Worm (Caenorhabditis elegans) whole organism, early embryonic: ENCODE measurements around the gene C56G3.2.
A peak's percentile ranks its signal among the peaks of the same experiment; 100 is the strongest.
"Not testable (repeated sequence)": the region's sequence is repeated elsewhere in the genome, so short reads cannot be mapped to it uniquely, and the experiment has no call there.

ENCODE experiments used
- B0310.2 ChIP-seq: sonication (generic microtip); optimal IDR thresholded peaks from 2 replicates; lab custom pipeline; 2016; ENCODE audit warnings: mild to moderate bottlenecking, missing genetic modification characterization, missing compliant biosample characterization
- F13C5.2 ChIP-seq: sonication (generic microtip); optimal IDR thresholded peaks from 2 replicates; lab custom pipeline; 2017; ENCODE audit warnings: mild to moderate bottlenecking, missing genetic modification characterization, inconsistent platforms, missing compliant biosample characterization
- aly-1 ChIP-seq: sonication (generic microtip); optimal IDR thresholded peaks from 2 replicates; lab custom pipeline; 2016; ENCODE audit warnings: missing genetic modification characterization, missing compliant biosample characterization
- ama-1 ChIP-seq: fragments of 150-350 bp; optimal IDR thresholded peaks from 2 replicates; lab custom pipeline; 2014
- ceh-13 ChIP-seq: fragments of 200-800 bp; sonication (Bioruptor generic); optimal IDR thresholded peaks from 2 replicates; lab custom pipeline; 2018; ENCODE audit warnings: mild to moderate bottlenecking, missing genetic modification characterization, missing compliant biosample characterization
- ceh-36 ChIP-seq: sonication (generic microtip); optimal IDR thresholded peaks from 2 replicates; lab custom pipeline; 2016; ENCODE audit warnings: missing genetic modification characterization, inconsistent platforms, missing compliant biosample characterization
- ets-7 ChIP-seq: sonication (generic microtip); optimal IDR thresholded peaks from 2 replicates; lab custom pipeline; 2016; ENCODE audit warnings: missing genotype, missing genetic modification characterization, missing compliant biosample characterization
- flt-1 ChIP-seq: fragments of 200-800 bp; sonication (Bioruptor generic); IDR thresholded peaks from 2 replicates; pipeline ENCODE4 v1.3.6; 2022; ENCODE audit warnings: missing genetic modification characterization, missing compliant biosample characterization
- hmbx-1 ChIP-seq: sonication (generic microtip); optimal IDR thresholded peaks from 2 replicates; lab custom pipeline; 2016; ENCODE audit warnings: mild to moderate bottlenecking, missing genetic modification characterization, missing compliant biosample characterization
- hmg-4 ChIP-seq: fragments of 200-800 bp; sonication (Bioruptor generic); optimal IDR thresholded peaks from 2 replicates; lab custom pipeline; 2018; ENCODE audit warnings: mild to moderate bottlenecking, missing genetic modification characterization, missing compliant biosample characterization
- hnd-1 ChIP-seq: sonication (generic microtip); optimal IDR thresholded peaks from 2 replicates; lab custom pipeline; 2016; ENCODE audit warnings: missing genetic modification characterization, missing compliant biosample characterization
- pes-1 ChIP-seq: fragments of 200-800 bp; sonication (Bioruptor generic); IDR thresholded peaks from 2 replicates; pipeline ENCODE4 v1.3.6; 2022; ENCODE audit warnings: missing genetic modification reagents, missing genetic modification characterization, missing compliant biosample characterization
- scrt-1 ChIP-seq: fragments of 200-800 bp; sonication (Bioruptor generic); IDR thresholded peaks from 2 replicates; pipeline ENCODE4 v1.3.6; 2022; ENCODE audit warnings: missing genetic modification characterization, missing compliant biosample characterization
- sea-1 ChIP-seq: fragments of 200-800 bp; sonication (Bioruptor generic); conservative IDR thresholded peaks from 2 replicates; pipeline ENCODE4 v1.3.6; 2022; ENCODE audit warnings: missing genetic modification characterization, missing compliant biosample characterization
- tbx-11 ChIP-seq: fragments of 200-800 bp; sonication (Bioruptor generic); IDR thresholded peaks from 2 replicates; pipeline ENCODE4 v1.3.6; 2022; ENCODE audit warnings: missing genetic modification characterization, missing compliant biosample characterization
- tbx-37 ChIP-seq: fragments of 200-800 bp; sonication (Bioruptor generic); conservative IDR thresholded peaks from 2 replicates; pipeline ENCODE4 v1.3.6; 2022; ENCODE audit warnings: missing genetic modification reagents, missing genetic modification characterization, missing compliant biosample characterization
- tra-4 ChIP-seq: sonication (generic microtip); optimal IDR thresholded peaks from 2 replicates; lab custom pipeline; 2017; ENCODE audit warnings: missing genetic modification characterization, missing compliant biosample characterization

The C56G3.2 gene

ce11 chrX:7365267-7365666 is at the start of gene C56G3.2:
Gene C56G3.2, plus strand, starts transcription at chrX:7365567.
- TF ChIP-seq hmg-4 (GFP tag; lab: Kevin White, UChicago); aly-1 (tag; lab: Kevin White, UChicago); sea-1: not testable (repeated sequence)

DNA sequence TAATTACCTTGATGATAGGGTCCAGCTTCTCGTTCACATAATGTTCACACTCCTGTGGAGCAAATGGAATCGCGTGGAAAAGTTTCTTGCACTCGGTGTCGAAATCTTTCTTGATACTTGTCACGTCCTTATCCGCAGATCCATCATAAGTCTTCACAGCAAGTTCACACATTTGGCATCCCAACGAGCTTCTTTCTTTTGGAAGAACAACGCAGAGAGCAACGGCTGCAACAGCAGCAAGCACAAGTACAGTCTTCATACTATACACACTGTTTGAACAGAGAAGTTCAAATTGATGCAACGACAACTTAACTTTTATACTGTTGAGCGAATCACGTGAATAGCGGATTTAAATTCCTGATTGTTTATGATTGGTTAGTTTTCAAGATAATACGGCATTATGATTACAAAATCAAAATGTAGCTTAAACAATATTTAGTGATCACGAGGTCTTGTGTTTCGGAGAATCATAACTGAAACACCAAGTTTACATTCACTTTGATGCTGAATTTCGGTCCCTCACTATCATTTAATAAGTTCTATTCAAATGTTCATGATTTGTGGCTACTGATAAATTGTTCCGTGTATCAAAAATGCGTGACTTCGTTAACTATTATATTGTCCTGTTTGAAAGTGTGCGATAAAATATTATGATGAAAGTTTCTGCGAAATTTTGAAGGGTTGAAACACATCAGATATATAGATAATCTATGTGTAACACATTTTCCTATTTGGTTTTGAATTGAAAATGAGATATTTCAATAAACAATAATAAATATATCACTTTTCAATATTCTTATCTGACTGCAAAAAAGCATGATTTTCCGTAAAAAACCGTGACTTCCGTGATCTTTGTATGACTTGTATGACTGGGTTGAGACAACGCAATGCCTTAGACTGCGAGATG is 48.6 kb upstream of the C56G3.2 start, which contains the start of the genes spp-2 and spp-6:
Gene spp-2 (minus strand): TSS at position 334 of the 907 bp plus-strand sequence.
Gene spp-6 (plus strand): TSS at position 857 of the 907 bp plus-strand sequence.
- TF ChIP-seq B0310.2 (no peak), flt-1 (GFP tag; lab: Robert Waterston, UW) (no peak), aly-1 (tag; lab: Kevin White, UChicago) (no peak), sea-1 (no peak), hnd-1 (tag; lab: Kevin White, UChicago) (no peak)

ce11 chrX:7318639-7319038 is 46.7 kb upstream of the C56G3.2 start, which contains the start of gene spp-4:
Gene spp-4, minus strand, starts transcription at chrX:7318756.
- TF ChIP-seq tbx-37 (GFP tag; lab: Robert Waterston, UW) (no peak), ets-7 (tag; lab: Kevin White, UChicago) (no peak), ama-1 (lab: Kevin White, UChicago) (no peak), ceh-36 (tag; lab: Kevin White, UChicago) (no peak), hmg-4 (GFP tag; lab: Kevin White, UChicago) (no peak), aly-1 (tag; lab: Kevin White, UChicago) (no peak), scrt-1 (GFP tag; lab: Robert Waterston, UW) (no peak), pes-1 (GFP tag; lab: Robert Waterston, UW) (no peak), hmbx-1 (tag; lab: Kevin White, UChicago) (no peak), tbx-11 (GFP tag; lab: Robert Waterston, UW) (no peak), F13C5.2 (tag; lab: Kevin White, UChicago) (no peak), tra-4 (no peak), ceh-13 (GFP tag; lab: Kevin White, UChicago) (no peak)

ce11 chrX:7320115-7320711 is 45.2 kb upstream of the C56G3.2 start, which contains the start of gene spp-5:
Gene spp-5, minus strand, starts transcription at chrX:7320354.
- TF ChIP-seq aly-1 (tag; lab: Kevin White, UChicago) (no peak), hnd-1 (tag; lab: Kevin White, UChicago) (no peak), ceh-36 (tag; lab: Kevin White, UChicago) (no peak), ets-7 (tag; lab: Kevin White, UChicago) (no peak), tbx-37 (GFP tag; lab: Robert Waterston, UW) (no peak), flt-1 (GFP tag; lab: Robert Waterston, UW) (no peak), pes-1 (GFP tag; lab: Robert Waterston, UW) (no peak), ama-1 (lab: Kevin White, UChicago) (no peak), hmbx-1 (tag; lab: Kevin White, UChicago) (no peak), scrt-1 (GFP tag; lab: Robert Waterston, UW) (no peak), ceh-13 (GFP tag; lab: Kevin White, UChicago) (no peak), B0310.2 (no peak), F13C5.2 (tag; lab: Kevin White, UChicago) (no peak), hmg-4 (GFP tag; lab: Kevin White, UChicago) (no peak), tra-4 (no peak), tbx-11 (GFP tag; lab: Robert Waterston, UW) (no peak), sea-1 (no peak)

DNA sequence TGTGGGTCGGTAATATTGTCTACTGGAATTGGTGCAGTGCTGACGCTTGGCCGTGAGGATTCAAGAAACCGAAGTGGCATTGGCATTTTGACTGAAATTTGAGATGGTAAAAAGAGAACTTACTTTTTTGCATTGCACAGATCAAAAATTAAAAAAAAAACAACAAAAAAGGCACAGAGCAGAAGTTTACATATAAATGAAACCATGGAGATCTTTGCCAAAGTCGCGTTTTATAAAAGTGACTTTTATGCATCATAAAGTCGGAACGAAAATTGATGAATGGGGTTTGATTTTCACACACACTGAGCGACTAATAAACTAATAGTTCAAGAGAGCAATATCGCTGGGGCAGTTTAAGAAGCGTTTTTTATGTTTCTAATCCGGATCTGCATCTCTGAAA is 43.0 kb upstream of the C56G3.2 start, which contains the start of gene T08A9.13:
Gene T08A9.13 (minus strand): TSS at position 101 of the 400 bp plus-strand sequence.
- TF ChIP-seq hmg-4 (GFP tag; lab: Kevin White, UChicago) (no peak), sea-1 (no peak), aly-1 (tag; lab: Kevin White, UChicago) (no peak), B0310.2 (no peak), scrt-1 (GFP tag; lab: Robert Waterston, UW) (no peak), tra-4 (no peak), pes-1 (GFP tag; lab: Robert Waterston, UW) (no peak), tbx-37 (GFP tag; lab: Robert Waterston, UW) (no peak), flt-1 (GFP tag; lab: Robert Waterston, UW) (no peak), hmbx-1 (tag; lab: Kevin White, UChicago) (no peak), ama-1 (lab: Kevin White, UChicago) (no peak), tbx-11 (GFP tag; lab: Robert Waterston, UW) (no peak), ceh-13 (GFP tag; lab: Kevin White, UChicago) (no peak), F13C5.2 (tag; lab: Kevin White, UChicago) (no peak), ets-7 (tag; lab: Kevin White, UChicago) (no peak), ceh-36 (tag; lab: Kevin White, UChicago) (no peak), hnd-1 (tag; lab: Kevin White, UChicago) (no peak)

- TF ChIP-seq ets-7 (tag; lab: Kevin White, UChicago) (no peak), tbx-37 (GFP tag; lab: Robert Waterston, UW) (no peak), ceh-36 (tag; lab: Kevin White, UChicago) (no peak), hnd-1 (tag; lab: Kevin White, UChicago) (no peak), F13C5.2 (tag; lab: Kevin White, UChicago) (no peak), scrt-1 (GFP tag; lab: Robert Waterston, UW) (no peak), hmg-4 (GFP tag; lab: Kevin White, UChicago) (no peak), aly-1 (tag; lab: Kevin White, UChicago) (no peak), flt-1 (GFP tag; lab: Robert Waterston, UW) (0 out of 2 replicates have a peak, but pooled peaks have one; percentile 11), sea-1 (no peak), tbx-11 (GFP tag; lab: Robert Waterston, UW) (0 out of 2 replicates have a peak, but pooled peaks have one; percentile 32), ama-1 (lab: Kevin White, UChicago) (no peak), hmbx-1 (tag; lab: Kevin White, UChicago) (no peak), B0310.2 (no peak), pes-1 (GFP tag; lab: Robert Waterston, UW) (no peak), tra-4 (no peak), ceh-13 (GFP tag; lab: Kevin White, UChicago) (no peak)
These were observed 41.8 kb upstream of the C56G3.2 start for ce11 chrX:7323604-7324003.
